Worm (Caenorhabditis elegans): ENCODE data around the gene ZK154.5.

ZK154.5 gene

DNA sequence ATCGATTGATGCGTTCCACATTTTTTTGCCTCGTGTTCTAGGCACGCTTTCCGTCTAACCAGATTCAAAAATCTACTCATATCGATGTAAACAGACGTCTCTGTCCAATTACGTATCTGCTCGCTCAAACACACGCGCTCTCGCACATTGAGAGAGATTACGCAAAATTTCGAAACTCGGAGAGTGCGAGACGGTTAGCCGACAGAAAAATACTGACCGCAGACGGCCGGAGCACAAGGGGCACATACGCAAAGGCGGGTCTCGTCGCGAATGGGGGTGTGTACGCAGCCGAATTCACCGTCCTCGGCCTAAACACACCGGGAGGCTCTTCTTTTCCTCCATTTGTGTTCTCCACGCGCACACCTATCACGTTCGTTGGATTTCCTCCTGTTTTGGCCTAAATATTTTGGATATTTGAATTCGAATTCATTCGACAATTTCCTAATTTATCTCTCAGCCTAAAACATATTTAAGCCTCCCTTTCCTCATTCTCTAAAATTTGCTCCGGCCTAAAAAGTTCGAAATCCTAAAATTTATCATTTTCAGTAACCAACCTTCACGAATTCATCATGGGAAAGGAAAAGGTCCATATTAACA lies 35.5 kb upstream of the ZK154.5 start, which contains the start of gene eef-1A.2 (continued):
- TF ChIP-seq egl-43 (GFP tag; IDR thresholded peaks at IDR 0.05) (peak; percentile 87), lim-7 (GFP tag; IDR thresholded peaks at IDR 0.05) (peak; percentile 65; the same call in 1 of the 2 replicates), vab-7 (GFP tag; IDR thresholded peaks at IDR 0.05) (peak; percentile 45; the same call in 1 of the 2 replicates), pqm-1 (tag; optimal IDR thresholded peaks at IDR 0.05) (peak; percentile 10), nhr-10 (tag; optimal IDR thresholded peaks at IDR 0.05) (peak; percentile 58), T20F7.1 (GFP tag; optimal IDR thresholded peaks at IDR 0.05) (peak; percentile 84), rbr-2 (tag; optimal IDR thresholded peaks at IDR 0.05) (peak; percentile 96), mdl-1 (tag; optimal IDR thresholded peaks at IDR 0.05) (peak; percentile 97 to 99), lin-1 (GFP tag; IDR thresholded peaks at IDR 0.05) (peak; percentile 58; the same call in 1 of the 2 replicates), hif-1 (tag; optimal IDR thresholded peaks at IDR 0.05) (peak; percentile 40 to 97), dmd-9 (GFP tag; IDR thresholded peaks at IDR 0.05) (peak; percentile 71), mes-2 (tag; optimal IDR thresholded peaks at IDR 0.05; ENCODE audit: poor library complexity, severe bottlenecking) (peak; percentile 81), tra-1 (GFP tag; IDR thresholded peaks at IDR 0.05) (peak; percentile 90), Y5F2A.4 (GFP tag; optimal IDR thresholded peaks at IDR 0.05) (peak; percentile 11), jun-1 (tag; optimal IDR thresholded peaks at IDR 0.05) (peak; percentile 90), madf-9 (GFP tag; conservative IDR thresholded peaks at IDR 0.05) (peak; percentile 71), aha-1 (tag) (peak; percentile 100), gei-8 (GFP tag; optimal IDR thresholded peaks at IDR 0.05) (peak; percentile 43), ctbp-1 (GFP tag; IDR thresholded peaks at IDR 0.05) (peak; percentile 93), ces-1 (GFP tag; optimal IDR thresholded peaks at IDR 0.05) (peak; percentile 48), Y75B8A.6 (GFP tag; IDR thresholded peaks at IDR 0.05) (0 out of 2 replicates have a peak, but pooled peaks have one; percentile 54), madf-5 (GFP tag; IDR thresholded peaks at IDR 0.05) (no peak), set-16 (GFP tag; IDR thresholded peaks at IDR 0.05) (peak; percentile 89), egl-27 (tag; optimal IDR thresholded peaks at IDR 0.05) (no peak), nhr-102 (tag; optimal IDR thresholded peaks at IDR 0.05) (peak; percentile 78), attf-4 (tag; optimal IDR thresholded peaks at IDR 0.05) (no peak), nhr-76 (tag; optimal IDR thresholded peaks at IDR 0.05) (peak; percentile 30), spr-3 (GFP tag; optimal IDR thresholded peaks at IDR 0.05) (peak; percentile 40), nhr-6 (tag; optimal IDR thresholded peaks at IDR 0.05) (peak; percentile 87), dpl-1 (GFP tag; optimal IDR thresholded peaks at IDR 0.05) (peak; percentile 67), hmg-1.1 (GFP tag; IDR thresholded peaks at IDR 0.05) (peak; percentile 96), dmd-8 (GFP tag; IDR thresholded peaks at IDR 0.05) (no peak), daf-16 (GFP tag; optimal IDR thresholded peaks at IDR 0.05) (peak; percentile 42 to 69), daf-16 (tag; optimal IDR thresholded peaks at IDR 0.05) (peak; percentile 97), snpc-1.2 (GFP tag; IDR thresholded peaks at IDR 0.05) (no peak), unc-62 (GFP tag; optimal IDR thresholded peaks at IDR 0.05 in 1 of 2) (peak in 1 of 2 experiments; percentile 100), unc-62 (tag; optimal IDR thresholded peaks at IDR 0.05) (no peak), zip-2 (tag; optimal IDR thresholded peaks at IDR 0.05) (peak; percentile 100), lin-29 (GFP tag; IDR thresholded peaks at IDR 0.05) (no peak), dmd-6 (GFP tag; IDR thresholded peaks at IDR 0.05) (peak; percentile 98), arid-1 (GFP tag; conservative IDR thresholded peaks at IDR 0.05) (peak; percentile 62), nhr-28 (tag; optimal IDR thresholded peaks at IDR 0.05) (peak; percentile 93), zag-1 (tag; optimal IDR thresholded peaks at IDR 0.05) (no peak)

All from whole organism, L4 larva.